Worm (Caenorhabditis elegans) whole organism, young adult: ENCODE results near the gene F22E5.22.

ENCODE experiments used
- B0019.2 ChIP-seq: fragments of 200-800 bp; sonication (Bioruptor generic); conservative IDR thresholded peaks from 2 replicates; pipeline ENCODE4 v1.3.6; 2022; ENCODE audit warnings: missing genetic modification reagents, missing genetic modification characterization, missing compliant biosample characterization
- ama-1 ChIP-seq, 3 experiments: fragments of 150-350 bp in 1 of 3; sonication (generic microtip) in 2 of 3; optimal IDR thresholded peaks; 2 replicates each; lab custom pipeline; 2014 to 2018; ENCODE audit warnings: missing biosample characterization in 2 of 3, missing genetic modification characterization in 2 of 3, missing genetic modification reagents in 2 of 3
- lin-54 ChIP-seq: fragments of 200-800 bp; sonication (Bioruptor generic); optimal IDR thresholded peaks from 2 replicates; lab custom pipeline; 2018; ENCODE audit warnings: mild to moderate bottlenecking, missing genetic modification characterization, missing compliant biosample characterization
- madf-10 ChIP-seq: sonication (generic microtip); optimal IDR thresholded peaks from 2 replicates; lab custom pipeline; 2016; ENCODE audit warnings: mild to moderate bottlenecking, missing genetic modification characterization, missing compliant biosample characterization
- sea-2 ChIP-seq: fragments of 200-800 bp; sonication (Bioruptor generic); IDR thresholded peaks from 2 replicates; pipeline ENCODE4 v1.3.6; 2022; ENCODE audit warnings: missing genetic modification characterization, missing compliant biosample characterization
- unc-62 ChIP-seq: fragments of 150-350 bp; optimal IDR thresholded peaks from 2 replicates; lab custom pipeline; 2014; ENCODE audit warnings: missing biosample characterization, missing genetic modification reagents, missing genetic modification characterization

ce11 chrII:2659364-2659763, 6.3 kb upstream of the F22E5.22 start, which contains the start of gene gcy-21:
- no peak for TF ChIP-seq ama-1 (optimal IDR thresholded peaks at IDR 0.05; lab: Kevin White, UChicago)
- TF ChIP-seq ama-1 (GFP tag; optimal IDR thresholded peaks at IDR 0.05; lab: Kevin White, UChicago): no peak
- no peak for TF ChIP-seq lin-54
- no peak for TF ChIP-seq unc-62 (GFP tag; lab: Kevin White, UChicago)
- no peak for TF ChIP-seq madf-10 (tag; lab: Kevin White, UChicago)
- no peak for TF ChIP-seq sea-2 (GFP tag; lab: Robert Waterston, UW)
- no peak for TF ChIP-seq B0019.2 (GFP tag; lab: Robert Waterston, UW)
